In the genomic region with DNA sequence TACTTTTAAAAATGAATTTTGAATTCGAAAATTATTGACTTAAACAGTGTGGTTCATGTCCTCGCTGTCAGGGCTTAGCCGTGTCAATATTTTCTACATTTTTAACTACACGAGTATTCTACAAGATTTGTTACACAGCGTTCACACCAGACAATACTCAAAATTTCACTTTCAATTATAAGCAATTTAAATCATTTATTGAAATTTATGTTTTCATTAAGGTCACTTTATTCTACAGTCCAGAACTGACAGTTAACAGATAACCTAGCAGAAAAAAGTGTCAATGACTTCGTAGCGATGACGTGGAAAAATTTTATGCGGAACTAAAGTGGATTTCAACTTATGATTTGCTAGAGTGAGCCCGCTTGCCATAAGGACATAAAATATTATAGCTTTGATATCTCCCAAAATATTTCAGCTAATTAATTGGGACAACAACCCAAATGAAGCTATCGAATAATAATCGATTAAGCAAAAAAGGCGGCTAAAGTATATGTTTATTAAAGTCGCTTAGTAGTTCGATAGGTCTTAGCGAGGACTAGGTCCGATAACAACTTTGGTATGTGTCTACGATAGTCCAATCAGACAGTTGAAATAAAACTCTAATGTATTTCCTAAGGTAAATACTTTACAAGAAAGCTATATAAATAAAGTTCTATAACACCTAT, we compare ENCODE assay signal across 7 fruit fly cellular contexts.
TF ChIP-seq lines count a peak whose summit lies in the region.

No protein-coding gene starts in this region.

- peak; percentile 36 to 61 for TF ChIP-seq CTCF in S2 (optimal IDR thresholded peaks at IDR 0.05; lab: Kevin White, UChicago)
- TF ChIP-seq CTCF in whole organism, embryonic (GFP tag; optimal IDR thresholded peaks at IDR 0.05; lab: Kevin White, UChicago) = peak; percentile 84

TF ChIP-seq in Kc167, 6 proteins besides CTCF, POLR2A, EP300 and RAD21:
- no peak for TF ChIP-seq insv (optimal IDR thresholded peaks at IDR 0.05; lab: Kevin White, UChicago)
- peak; percentile 4 for TF ChIP-seq psq (optimal IDR thresholded peaks at IDR 0.05; lab: Kevin White, UChicago)
TF ChIP-seq in Kc167: peak in this region for 1.

TF ChIP-seq in whole organism, adult, 20 proteins besides CTCF, POLR2A, EP300 and RAD21:
- no peak for TF ChIP-seq bab1 (GFP tag; optimal IDR thresholded peaks at IDR 0.05; lab: Kevin White, UChicago)
- peak; percentile 3 for TF ChIP-seq CG5204 (GFP tag; optimal IDR thresholded peaks at IDR 0.05; lab: Kevin White, UChicago)
- TF ChIP-seq Clk (GFP tag; optimal IDR thresholded peaks at IDR 0.05; lab: Kevin White, UChicago) = no peak
- TF ChIP-seq cic (GFP tag; optimal IDR thresholded peaks at IDR 0.05; lab: Kevin White, UChicago) = no peak

TF ChIP-seq in whole organism, embryonic, 481 proteins besides CTCF, POLR2A, EP300 and RAD21 (continues in another document):
- TF ChIP-seq CG13624 (GFP tag; optimal IDR thresholded peaks at IDR 0.05; lab: Kevin White, UChicago) = peak; percentile 38
- TF ChIP-seq NC2β (GFP tag; optimal IDR thresholded peaks at IDR 0.05; lab: Kevin White, UChicago) = no peak
- peak; percentile 51 for TF ChIP-seq lilli (GFP tag; optimal IDR thresholded peaks at IDR 0.05; lab: Kevin White, UChicago)
- peak; percentile 21 for TF ChIP-seq CG18764 (GFP tag; optimal IDR thresholded peaks at IDR 0.05; lab: Kevin White, UChicago)
- peak; percentile 58; the same call in 1 of the 2 replicates for TF ChIP-seq stc (GFP tag; IDR thresholded peaks at IDR 0.05; lab: Robert Waterston, UW)
- TF ChIP-seq crp (GFP tag; optimal IDR thresholded peaks at IDR 0.05; lab: Kevin White, UChicago) = no peak
- TF ChIP-seq gsb (GFP tag; IDR thresholded peaks at IDR 0.05; lab: Robert Waterston, UW) = no peak
- TF ChIP-seq CG4730 (GFP tag; IDR thresholded peaks at IDR 0.05; lab: Robert Waterston, UW) = 0 out of 2 replicates have a peak, but pooled peaks have one; percentile 34
- peak; percentile 76; the same call in 1 of the 2 replicates for TF ChIP-seq ranshi (GFP tag; IDR thresholded peaks at IDR 0.05; lab: Robert Waterston, UW)
- TF ChIP-seq danr (GFP tag; IDR thresholded peaks at IDR 0.05; lab: Robert Waterston, UW) = peak; percentile 42; the same call in 1 of the 2 replicates
- TF ChIP-seq CG6654 (GFP tag; optimal IDR thresholded peaks at IDR 0.05; lab: Kevin White, UChicago) = no peak
- no peak for TF ChIP-seq Awh (GFP tag; IDR thresholded peaks at IDR 0.05; lab: Robert Waterston, UW)
- no peak for TF ChIP-seq pfk (GFP tag; optimal IDR thresholded peaks at IDR 0.05; lab: Kevin White, UChicago)
- no peak for TF ChIP-seq D (optimal IDR thresholded peaks at IDR 0.05; lab: Kevin White, UChicago)
- peak; percentile 21 for TF ChIP-seq D (GFP tag; optimal IDR thresholded peaks at IDR 0.05; lab: Kevin White, UChicago)
- peak; percentile 51 for TF ChIP-seq tap (tag; optimal IDR thresholded peaks at IDR 0.05; lab: Kevin White, UChicago)
- peak; percentile 50 for TF ChIP-seq Drgx (GFP tag; IDR thresholded peaks at IDR 0.05; lab: Robert Waterston, UW)
- peak; percentile 36 for TF ChIP-seq CG1233 (GFP tag; optimal IDR thresholded peaks at IDR 0.05; lab: Kevin White, UChicago)

TF ChIP-seq in whole organism, prepupa, 60 proteins besides CTCF, POLR2A, EP300 and RAD21 (continues in another document):
- TF ChIP-seq CG31627 (GFP tag; optimal IDR thresholded peaks at IDR 0.05; lab: Kevin White, UChicago) = peak; percentile 34
- peak; percentile 32 for TF ChIP-seq net (GFP tag; optimal IDR thresholded peaks at IDR 0.05; lab: Kevin White, UChicago)
- peak; percentile 86 for TF ChIP-seq CG6163 (GFP tag; IDR thresholded peaks at IDR 0.05; lab: Robert Waterston, UW)
- TF ChIP-seq CG6808 (GFP tag; optimal IDR thresholded peaks at IDR 0.05; lab: Kevin White, UChicago) = no peak
- peak; percentile 36 for TF ChIP-seq OdsH (GFP tag; optimal IDR thresholded peaks at IDR 0.05; lab: Kevin White, UChicago)
- peak; percentile 61 for TF ChIP-seq CG3919 (GFP tag; optimal IDR thresholded peaks at IDR 0.05; lab: Kevin White, UChicago)
- TF ChIP-seq CG10631 (GFP tag; optimal IDR thresholded peaks at IDR 0.05; lab: Kevin White, UChicago) = no peak
- TF ChIP-seq cyc (GFP tag; optimal IDR thresholded peaks at IDR 0.05; lab: Kevin White, UChicago) = peak; percentile 70
- no peak for TF ChIP-seq lz (GFP tag; optimal IDR thresholded peaks at IDR 0.05; lab: Kevin White, UChicago)
- TF ChIP-seq Ets21C (GFP tag; optimal IDR thresholded peaks at IDR 0.05; lab: Kevin White, UChicago) = no peak
- peak; percentile 81 for TF ChIP-seq eg (GFP tag; IDR thresholded peaks at IDR 0.05; lab: Robert Waterston, UW)
- peak; percentile 43 for TF ChIP-seq CG32006 (GFP tag; optimal IDR thresholded peaks at IDR 0.05; lab: Kevin White, UChicago)
- TF ChIP-seq esn (GFP tag; optimal IDR thresholded peaks at IDR 0.05; lab: Kevin White, UChicago) = peak; percentile 9
- TF ChIP-seq CG8632 (GFP tag; optimal IDR thresholded peaks at IDR 0.05; lab: Kevin White, UChicago) = peak; percentile 10
- peak; percentile 59 for TF ChIP-seq Gug (GFP tag; IDR thresholded peaks at IDR 0.05; lab: Robert Waterston, UW)
- TF ChIP-seq CG11762 (GFP tag; optimal IDR thresholded peaks at IDR 0.05; lab: Kevin White, UChicago; ENCODE audit: insufficient read depth) = peak; percentile 35
- no peak for TF ChIP-seq topi (GFP tag; optimal IDR thresholded peaks at IDR 0.05; lab: Kevin White, UChicago)
- no peak for TF ChIP-seq CG3032 (tag; optimal IDR thresholded peaks at IDR 0.05; lab: Kevin White, UChicago)
- TF ChIP-seq fd59A (GFP tag; optimal IDR thresholded peaks at IDR 0.05; lab: Kevin White, UChicago) = no peak
- peak; percentile 84 for TF ChIP-seq CG15336 (GFP tag; IDR thresholded peaks at IDR 0.05; lab: Robert Waterston, UW)

TF ChIP-seq in whole organism, pupa, 21 proteins besides CTCF, POLR2A, EP300 and RAD21:
- TF ChIP-seq CG8301 (tag; optimal IDR thresholded peaks at IDR 0.05; lab: Kevin White, UChicago) (peak; percentile 42), EcR (GFP tag; optimal IDR thresholded peaks at IDR 0.05; lab: Kevin White, UChicago) (no peak), CG12605 (GFP tag; IDR thresholded peaks at IDR 0.05; lab: Robert Waterston, UW) (peak; percentile 68; the same call in 1 of the 2 replicates), Snoo (tag; optimal IDR thresholded peaks at IDR 0.05; lab: Kevin White, UChicago) (peak; percentile 51), D1 (tag; optimal IDR thresholded peaks at IDR 0.05; lab: Kevin White, UChicago) (peak; percentile 29), CG14655 (GFP tag; optimal IDR thresholded peaks at IDR 0.05; lab: Kevin White, UChicago) (peak; percentile 17), CG9948 (tag; optimal IDR thresholded peaks at IDR 0.05; lab: Kevin White, UChicago) (no peak), CG17806 (tag; optimal IDR thresholded peaks at IDR 0.05; lab: Kevin White, UChicago) (no peak), gl (tag; optimal IDR thresholded peaks at IDR 0.05; lab: Kevin White, UChicago) (no peak), Pif1A (GFP tag; optimal IDR thresholded peaks at IDR 0.05; lab: Kevin White, UChicago) (no peak), CG10348 (GFP tag; IDR thresholded peaks at IDR 0.05; lab: Robert Waterston, UW) (no peak), CG13204 (GFP tag; optimal IDR thresholded peaks at IDR 0.05; lab: Kevin White, UChicago) (no peak), CG15710 (tag; optimal IDR thresholded peaks at IDR 0.05; lab: Kevin White, UChicago) (no peak), Pif1B (GFP tag; optimal IDR thresholded peaks at IDR 0.05; lab: Kevin White, UChicago) (no peak), rn (GFP tag; IDR thresholded peaks at IDR 0.05; lab: Robert Waterston, UW) (no peak), CG34367 (tag; optimal IDR thresholded peaks at IDR 0.05; lab: Kevin White, UChicago) (no peak), CG4496 (GFP tag; IDR thresholded peaks at IDR 0.05; lab: Robert Waterston, UW) (no peak), CG8159 (tag; optimal IDR thresholded peaks at IDR 0.05; lab: Kevin White, UChicago) (peak; percentile 52), fd96Ca (GFP tag; IDR thresholded peaks at IDR 0.05; lab: Robert Waterston, UW) (no peak; the same call in 2 of the 3 replicates), Ets98B (GFP tag; IDR thresholded peaks at IDR 0.05; lab: Robert Waterston, UW) (peak; percentile 82), CG32121 (GFP tag; IDR thresholded peaks at IDR 0.05; lab: Robert Waterston, UW) (peak; percentile 62)

TF ChIP-seq in whole organism, wandering third instar larva, 38 proteins besides CTCF, POLR2A, EP300 and RAD21:
- TF ChIP-seq Hnf4 (GFP tag; optimal IDR thresholded peaks at IDR 0.05; lab: Kevin White, UChicago) (peak; percentile 1), HLH106 (tag; optimal IDR thresholded peaks at IDR 0.05; lab: Kevin White, UChicago) (peak; percentile 64), fru (GFP tag; optimal IDR thresholded peaks at IDR 0.05; lab: Kevin White, UChicago) (peak; percentile 8), Myc (optimal IDR thresholded peaks at IDR 0.05; lab: Kevin White, UChicago) (no peak), psq (GFP tag; optimal IDR thresholded peaks at IDR 0.05; lab: Kevin White, UChicago) (no peak), usp (GFP tag; optimal IDR thresholded peaks at IDR 0.05; lab: Kevin White, UChicago) (no peak), CrebA (GFP tag; optimal IDR thresholded peaks at IDR 0.05; lab: Kevin White, UChicago; ENCODE audit: borderline replicate concordance) (no peak), Vsx2 (GFP tag; optimal IDR thresholded peaks at IDR 0.05; lab: Kevin White, UChicago; ENCODE audit: partially characterized antibody) (peak; percentile 99), OdsH (GFP tag; optimal IDR thresholded peaks at IDR 0.05; lab: Kevin White, UChicago) (no peak)
